Fruit fly (Drosophila melanogaster) whole organism, embryonic: Measurements from ENCODE around the gene CG17267.

ENCODE experiments used
- Abd-B ChIP-seq: fragments of 200-800 bp; sonication (Bioruptor generic); optimal IDR thresholded peaks from 2 replicates; lab custom pipeline; 2018; ENCODE audit warnings: missing biosample characterization, mild to moderate bottlenecking, missing genetic modification characterization, moderate library complexity
- Blimp-1 ChIP-seq: fragments of 200-800 bp; sonication (Bioruptor generic); optimal IDR thresholded peaks from 3 replicates; lab custom pipeline; 2018; ENCODE audit warnings: missing biosample characterization, missing genetic modification characterization, mild to moderate bottlenecking, moderate library complexity, missing genetic modification reagents
- CG11696 ChIP-seq: fragments of 200-800 bp; sonication (Bioruptor generic); IDR thresholded peaks from 2 replicates; pipeline ENCODE4 v1.3.6; 2022; ENCODE audit warnings: missing biosample characterization, missing genetic modification characterization
- CG12942 ChIP-seq: fragments of 200-800 bp; sonication (Bioruptor generic); optimal IDR thresholded peaks from 3 replicates; lab custom pipeline; 2016; ENCODE audit warnings: missing biosample characterization, missing genetic modification characterization
- CG13624 ChIP-seq: fragments of 200-800 bp; sonication (Bioruptor generic); optimal IDR thresholded peaks from 2 replicates; lab custom pipeline; 2016; ENCODE audit warnings: missing biosample characterization, missing genetic modification characterization
- CG14441 ChIP-seq: fragments of 200-800 bp; sonication (Bioruptor generic); IDR thresholded peaks from 2 replicates; pipeline ENCODE4 v1.3.6; 2022; ENCODE audit warnings: missing biosample characterization, missing genetic modification characterization
- CG15479 ChIP-seq: fragments of 200-800 bp; sonication (Bioruptor generic); optimal IDR thresholded peaks from 3 replicates; lab custom pipeline; 2019; ENCODE audit warnings: missing biosample characterization, mild to moderate bottlenecking, missing genetic modification characterization, moderate library complexity
- CG16813 ChIP-seq: fragments of 200-800 bp; sonication (Bioruptor generic); IDR thresholded peaks from 3 replicates; pipeline ENCODE4 v1.3.6; 2022; ENCODE audit warnings: missing biosample characterization, missing genetic modification characterization; ENCODE audit not compliant: partially characterized antibody
- CG16863 ChIP-seq: fragments of 200-800 bp; sonication (Bioruptor generic); optimal IDR thresholded peaks from 3 replicates; lab custom pipeline; 2016; ENCODE audit warnings: missing biosample characterization, missing genetic modification characterization
- CG18262 ChIP-seq: fragments of 200-800 bp; optimal IDR thresholded peaks from 3 replicates; lab custom pipeline; 2019; ENCODE audit warnings: missing biosample characterization, mild to moderate bottlenecking, missing genetic modification characterization, moderate library complexity
- CG2712 ChIP-seq: fragments of 200-800 bp; optimal IDR thresholded peaks from 3 replicates; lab custom pipeline; 2019; ENCODE audit warnings: missing biosample characterization, mild to moderate bottlenecking, missing genetic modification characterization, moderate library complexity
- CG34376 ChIP-seq: fragments of 200-800 bp; sonication (Bioruptor generic); optimal IDR thresholded peaks from 2 replicates; lab custom pipeline; 2018; ENCODE audit warnings: missing biosample characterization, mild to moderate bottlenecking, missing genetic modification characterization
- CG4730 ChIP-seq: fragments of 200-800 bp; sonication (Bioruptor generic); IDR thresholded peaks from 2 replicates; pipeline ENCODE4 v1.3.6; 2022; ENCODE audit warnings: missing biosample characterization, missing genetic modification characterization
- CG6854 ChIP-seq: fragments of 200-800 bp; sonication (Bioruptor generic); optimal IDR thresholded peaks from 3 replicates; lab custom pipeline; 2017; ENCODE audit warnings: missing biosample characterization, mild to moderate bottlenecking, missing genetic modification characterization
- CG7357 ChIP-seq: fragments of 200-800 bp; sonication (Bioruptor generic); IDR thresholded peaks from 3 replicates; pipeline ENCODE4 v1.3.6; 2022; ENCODE audit warnings: missing biosample characterization, missing genetic modification characterization
- CG7745 ChIP-seq: fragments of 200-800 bp; sonication (Bioruptor generic); optimal IDR thresholded peaks from 2 replicates; lab custom pipeline; 2018; ENCODE audit warnings: missing biosample characterization, mild to moderate bottlenecking, missing genetic modification characterization, moderate library complexity
- CG8290 ChIP-seq, 3 experiments: fragments of 200-800 bp; sonication (Bioruptor generic); optimal IDR thresholded peaks; 2 replicates each; lab custom pipeline; 2016 to 2019; ENCODE audit warnings: missing biosample characterization in 3 of 3, missing genetic modification characterization in 3 of 3, mild to moderate bottlenecking in 2 of 3, moderate library complexity in 1 of 3
- CG8478 ChIP-seq: fragments of >200 bp; optimal IDR thresholded peaks from 2 replicates; lab custom pipeline; 2018
- CG8944 ChIP-seq: fragments of 200-800 bp; sonication (Bioruptor generic); optimal IDR thresholded peaks from 3 replicates; lab custom pipeline; 2016; ENCODE audit warnings: missing biosample characterization, missing genetic modification characterization
- CG9215 ChIP-seq: fragments of 200-800 bp; sonication (Bioruptor generic); IDR thresholded peaks from 2 replicates; pipeline ENCODE4 v1.3.6; 2022; ENCODE audit warnings: missing biosample characterization, missing genetic modification characterization
- CG9817 ChIP-seq: fragments of 200-800 bp; sonication (Bioruptor generic); optimal IDR thresholded peaks from 2 replicates; lab custom pipeline; 2018; ENCODE audit warnings: missing biosample characterization, mild to moderate bottlenecking, missing genetic modification characterization, moderate library complexity
- Deaf1 ChIP-seq: fragments of 200-800 bp; optimal IDR thresholded peaks from 3 replicates; lab custom pipeline; 2019; ENCODE audit warnings: missing biosample characterization, mild to moderate bottlenecking, missing genetic modification characterization, moderate library complexity
- Drgx ChIP-seq: fragments of 200-800 bp; sonication (Bioruptor generic); IDR thresholded peaks from 2 replicates; pipeline ENCODE4 v1.3.6; 2022; ENCODE audit warnings: missing biosample characterization, missing genetic modification characterization
- Ets65A ChIP-seq: fragments of 200-800 bp; sonication (Bioruptor generic); peaks from one replicate; lab custom pipeline; 2016; ENCODE audit warnings: missing biosample characterization, missing genetic modification characterization
- Gug ChIP-seq: fragments of 200-800 bp; sonication (Bioruptor generic); IDR thresholded peaks from 4 replicates; pipeline ENCODE4 v1.3.6; 2022; ENCODE audit warnings: missing biosample characterization, missing genetic modification characterization
- H15 ChIP-seq: fragments of 200-800 bp; sonication (Bioruptor generic); IDR thresholded peaks from 3 replicates; pipeline ENCODE4 v1.3.6; 2022; ENCODE audit warnings: missing biosample characterization, missing genetic modification characterization
- Lim3 ChIP-seq: fragments of 200-800 bp; sonication (Bioruptor generic); IDR thresholded peaks from 2 replicates; pipeline ENCODE4 v1.3.6; 2022; ENCODE audit warnings: missing biosample characterization, missing genetic modification characterization
- MTF-1 ChIP-seq: fragments of 200-800 bp; sonication (Bioruptor generic); optimal IDR thresholded peaks from 2 replicates; lab custom pipeline; 2018; ENCODE audit warnings: missing biosample characterization, mild to moderate bottlenecking, missing genetic modification characterization, borderline replicate concordance
- Six4 ChIP-seq: fragments of 200-800 bp; sonication (Bioruptor generic); optimal IDR thresholded peaks from 2 replicates; lab custom pipeline; 2016; ENCODE audit warnings: missing biosample characterization, missing genetic modification characterization
- Trl ChIP-seq, 3 experiments: fragments of >200 bp in 2 of 3; fragments of 200-800 bp in 1 of 3; sonication (Bioruptor generic) in 1 of 3; optimal IDR thresholded peaks; 2 replicates in 1 of 3; 3 replicates in 2 of 3; lab custom pipeline; 2016 to 2017; ENCODE audit warnings: missing biosample characterization in 1 of 3, missing genetic modification characterization in 1 of 3
- ara ChIP-seq: fragments of 200-800 bp; sonication (Bioruptor generic); IDR thresholded peaks from 2 replicates; pipeline ENCODE4 v1.3.6; 2022; ENCODE audit warnings: missing biosample characterization, missing genetic modification characterization
- bcd ChIP-seq: fragments of 200-800 bp; sonication (Bioruptor generic); optimal IDR thresholded peaks from 2 replicates; lab custom pipeline; 2017; ENCODE audit warnings: missing biosample characterization, mild to moderate bottlenecking, missing genetic modification characterization
- bsh ChIP-seq, 2 experiments: fragments of 200-800 bp; sonication (Bioruptor generic); optimal IDR thresholded peaks; 2 replicates each; lab custom pipeline; 2017 to 2018; ENCODE audit warnings: mild to moderate bottlenecking in 2 of 2, missing biosample characterization in 2 of 2, missing genetic modification characterization in 2 of 2, moderate library complexity in 1 of 2
- cad ChIP-seq: fragments of >200 bp; optimal IDR thresholded peaks from 2 replicates; lab custom pipeline; 2017; ENCODE audit warnings: missing biosample characterization, missing genetic modification characterization
- cg ChIP-seq: fragments of 200-800 bp; sonication (Bioruptor generic); optimal IDR thresholded peaks from 3 replicates; lab custom pipeline; 2019; ENCODE audit warnings: missing biosample characterization, mild to moderate bottlenecking, missing genetic modification characterization, moderate library complexity
- corto ChIP-seq: fragments of 200-800 bp; sonication (Bioruptor generic); optimal IDR thresholded peaks from 2 replicates; lab custom pipeline; 2016; ENCODE audit warnings: missing biosample characterization, mild to moderate bottlenecking, missing genetic modification characterization, moderate library complexity
- exex ChIP-seq: fragments of 200-800 bp; sonication (Bioruptor generic); optimal IDR thresholded peaks from 4 replicates; lab custom pipeline; 2018; ENCODE audit warnings: missing biosample characterization, mild to moderate bottlenecking, missing genetic modification characterization, moderate library complexity
- eyg ChIP-seq: fragments of 200-800 bp; sonication (Bioruptor generic); optimal IDR thresholded peaks from 3 replicates; lab custom pipeline; 2016; ENCODE audit warnings: missing biosample characterization, missing genetic modification characterization
- grau ChIP-seq: fragments of 200-800 bp; optimal IDR thresholded peaks from 3 replicates; lab custom pipeline; 2019; ENCODE audit warnings: missing biosample characterization, mild to moderate bottlenecking, missing genetic modification characterization, moderate library complexity
- knrl ChIP-seq: fragments of 200-800 bp; sonication (Bioruptor generic); IDR thresholded peaks from 3 replicates; pipeline ENCODE4 v1.3.6; 2022; ENCODE audit warnings: missing biosample characterization, missing genetic modification characterization; ENCODE audit not compliant: partially characterized antibody
- lbe ChIP-seq: fragments of 200-800 bp; sonication (Bioruptor generic); optimal IDR thresholded peaks from 2 replicates; lab custom pipeline; 2016; ENCODE audit warnings: missing biosample characterization, mild to moderate bottlenecking, missing genetic modification characterization
- nerfin-1 ChIP-seq: fragments of 200-800 bp; sonication (Bioruptor generic); optimal IDR thresholded peaks from 3 replicates; lab custom pipeline; 2019; ENCODE audit warnings: missing biosample characterization, mild to moderate bottlenecking, missing genetic modification characterization, moderate library complexity
- nom ChIP-seq: fragments of 200-800 bp; sonication (Bioruptor generic); optimal IDR thresholded peaks from 2 replicates; lab custom pipeline; 2017; ENCODE audit warnings: missing biosample characterization, missing genetic modification characterization, mild to moderate bottlenecking, moderate library complexity, missing genetic modification reagents
- zen2 ChIP-seq: fragments of 200-800 bp; sonication (Bioruptor generic); IDR thresholded peaks from 3 replicates; pipeline ENCODE4 v1.3.6; 2022; ENCODE audit warnings: missing biosample characterization, missing genetic modification characterization; ENCODE audit not compliant: partially characterized antibody

CG17267 gene

DNA sequence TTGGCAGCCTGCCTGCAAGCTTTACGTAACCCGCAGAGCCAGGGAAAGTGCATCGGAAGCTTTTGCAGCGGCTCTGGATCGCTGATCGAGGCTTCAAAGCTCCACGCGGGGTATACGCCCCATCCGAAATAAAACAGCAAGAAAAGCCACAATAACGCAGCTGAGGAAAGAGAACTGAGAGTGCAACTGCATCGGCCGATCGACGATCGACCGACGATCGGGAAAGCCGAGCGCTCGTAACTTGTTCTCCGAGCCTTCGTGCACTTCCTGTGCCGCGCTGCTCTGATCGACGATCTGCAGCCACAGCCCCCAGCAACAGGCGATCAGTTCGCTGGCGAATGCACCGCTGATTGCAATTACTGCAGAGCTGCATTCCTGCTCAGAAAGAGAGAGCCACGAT is 41.1 kb upstream of the CG17267 start:
- TF ChIP-seq zen2 (GFP tag; lab: Robert Waterston, UW) (0 out of 3 replicates have a peak, but pooled peaks have one; percentile 21), Gug (GFP tag; lab: Robert Waterston, UW) (no peak), CG16813 (0 out of 3 replicates have a peak, but pooled peaks have one; percentile 33), Drgx (GFP tag; lab: Robert Waterston, UW) (peak; percentile 83), CG18262 (tag; lab: Kevin White, UChicago) (no peak), eyg (GFP tag; lab: Kevin White, UChicago) (no peak), nom (peak; percentile 93), CG7357 (GFP tag; lab: Robert Waterston, UW) (0 out of 3 replicates have a peak, but pooled peaks have one; percentile 25), corto (GFP tag; lab: Kevin White, UChicago) (peak; percentile 75), CG16863 (GFP tag; lab: Kevin White, UChicago) (no peak), CG8478 (peak; percentile 41), cad (no peak), bsh (GFP tag; optimal IDR thresholded peaks at IDR 0.05; lab: Kevin White, UChicago) (peak in 1 of 2 experiments; percentile 56), lbe (GFP tag; lab: Kevin White, UChicago) (peak; percentile 53), CG15479 (GFP tag; lab: Kevin White, UChicago) (peak; percentile 28), knrl (GFP tag; lab: Robert Waterston, UW) (no peak), CG7745 (tag; lab: Kevin White, UChicago) (no peak), Ets65A (peak; percentile 25), Deaf1 (tag; lab: Kevin White, UChicago) (peak; percentile 82)

DNA sequence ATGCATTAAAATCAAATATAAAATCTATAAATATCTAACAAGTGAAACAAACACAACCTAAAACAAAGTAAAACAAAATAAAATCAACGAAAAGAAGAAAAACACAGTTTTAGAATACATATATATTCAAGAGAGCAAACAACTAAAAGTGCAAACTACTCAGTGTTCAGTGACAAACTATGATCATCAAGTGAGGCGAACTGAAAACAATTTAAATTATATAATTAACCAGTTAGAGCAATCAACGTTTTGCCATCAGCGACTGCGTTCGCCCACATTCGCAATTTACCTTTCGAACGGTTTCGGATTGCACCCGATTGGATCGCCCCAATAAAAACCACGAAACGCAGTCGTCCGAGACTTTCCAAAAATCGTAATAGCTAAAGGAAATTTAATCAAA is 40.6 kb upstream of the CG17267 start:
- TF ChIP-seq Lim3 (GFP tag; lab: Robert Waterston, UW) (no peak), CG12942 (GFP tag; lab: Kevin White, UChicago) (no peak), CG8290 (GFP tag; optimal IDR thresholded peaks at IDR 0.05; lab: Kevin White, UChicago) (no peak), CG8290 (tag; optimal IDR thresholded peaks at IDR 0.05; lab: Kevin White, UChicago) (no peak), bcd (no peak), exex (tag; lab: Kevin White, UChicago) (no peak)
- TF ChIP-seq, all 482 proteins: peak for 0

dm6 chr3R:20778285-20778926 is 39.5 kb upstream of the CG17267 start:
- TF ChIP-seq nom: peak; percentile 98
- peak in 1 of 2 experiments; percentile 91 for TF ChIP-seq bsh (GFP tag; optimal IDR thresholded peaks at IDR 0.05; lab: Kevin White, UChicago)
- peak; percentile 3 to 29 for TF ChIP-seq Trl (optimal IDR thresholded peaks at IDR 0.05; lab: Kevin White, UChicago)
- TF ChIP-seq Trl (GFP tag; optimal IDR thresholded peaks at IDR 0.05; lab: Kevin White, UChicago): no peak
- TF ChIP-seq Abd-B (GFP tag; lab: Kevin White, UChicago): no peak
- peak; percentile 97 for TF ChIP-seq lbe (GFP tag; lab: Kevin White, UChicago)
- no peak for TF ChIP-seq CG4730 (GFP tag; lab: Robert Waterston, UW)
- TF ChIP-seq grau: no peak
- TF ChIP-seq cg (GFP tag; lab: Kevin White, UChicago): peak; percentile 41
- TF ChIP-seq CG8290 (GFP tag; optimal IDR thresholded peaks at IDR 0.05; lab: Kevin White, UChicago): no peak
- TF ChIP-seq CG8290 (tag; optimal IDR thresholded peaks at IDR 0.05; lab: Kevin White, UChicago): no peak
- TF ChIP-seq CG8944 (GFP tag; lab: Kevin White, UChicago): no peak
- TF ChIP-seq MTF-1 (GFP tag; lab: Kevin White, UChicago): no peak
- no peak for TF ChIP-seq CG34376 (GFP tag; lab: Kevin White, UChicago)
- no peak for TF ChIP-seq ara (GFP tag; lab: Robert Waterston, UW)
- peak; percentile 83 for TF ChIP-seq nerfin-1
- peak; percentile 41 for TF ChIP-seq Ets65A
- no peak for TF ChIP-seq Six4 (GFP tag; lab: Kevin White, UChicago)
- TF ChIP-seq CG6854: no peak
- TF ChIP-seq CG11696 (GFP tag; lab: Robert Waterston, UW): no peak
- TF ChIP-seq CG2712 (tag; lab: Kevin White, UChicago): no peak
- TF ChIP-seq CG9215: no peak
- TF ChIP-seq corto (GFP tag; lab: Kevin White, UChicago): peak; percentile 98
- no peak for TF ChIP-seq Blimp-1 (GFP tag; lab: Kevin White, UChicago)
- TF ChIP-seq CG9817 (tag; lab: Kevin White, UChicago): no peak
- no peak for TF ChIP-seq Deaf1 (tag; lab: Kevin White, UChicago)
- no peak for TF ChIP-seq CG14441 (GFP tag; lab: Robert Waterston, UW)
- TF ChIP-seq Drgx (GFP tag; lab: Robert Waterston, UW): peak; percentile 99
- TF ChIP-seq CG13624 (GFP tag; lab: Kevin White, UChicago): no peak
- no peak for TF ChIP-seq H15 (GFP tag; lab: Robert Waterston, UW)
